In genomic region chr3L:19560695-19561246, dm6 we compare ENCODE assay signal across 1 fruit fly cellular context.
TF ChIP-seq lines count a peak whose summit lies in the region.

No protein-coding gene starts in this region.

TF ChIP-seq in whole organism, embryonic, 481 proteins besides CTCF, POLR2A, EP300 and RAD21 (continued from another document):
- peak; percentile 88 for TF ChIP-seq ewg (GFP tag; optimal IDR thresholded peaks at IDR 0.05; lab: Kevin White, UChicago)
- peak; percentile 94 for TF ChIP-seq pum (GFP tag; optimal IDR thresholded peaks at IDR 0.05; lab: Kevin White, UChicago)
- no peak for TF ChIP-seq HLHmδ (GFP tag; optimal IDR thresholded peaks at IDR 0.05; lab: Kevin White, UChicago)
- TF ChIP-seq fd96Cb (tag; optimal IDR thresholded peaks at IDR 0.05; lab: Kevin White, UChicago), result peak; percentile 96
- peak; percentile 93 for TF ChIP-seq wdn (GFP tag; IDR thresholded peaks at IDR 0.05; lab: Robert Waterston, UW)
- peak; percentile 97 for TF ChIP-seq nmo (GFP tag; optimal IDR thresholded peaks at IDR 0.05; lab: Kevin White, UChicago)
- TF ChIP-seq lbe (GFP tag; optimal IDR thresholded peaks at IDR 0.05; lab: Kevin White, UChicago), result peak; percentile 98
- no peak for TF ChIP-seq CG14860 (GFP tag; IDR thresholded peaks at IDR 0.05; lab: Robert Waterston, UW; ENCODE audit: partially characterized antibody)
- TF ChIP-seq prd (optimal IDR thresholded peaks at IDR 0.05; lab: Kevin White, UChicago), result no peak
- TF ChIP-seq prd (GFP tag; IDR thresholded peaks at IDR 0.05; lab: Robert Waterston, UW), result peak; percentile 99
- TF ChIP-seq Deaf1 (tag; optimal IDR thresholded peaks at IDR 0.05; lab: Kevin White, UChicago), result peak; percentile 74
- peak; percentile 94 for TF ChIP-seq CG2202 (tag; optimal IDR thresholded peaks at IDR 0.05; lab: Kevin White, UChicago)
- peak; percentile 94 for TF ChIP-seq bcd (GFP tag; optimal IDR thresholded peaks at IDR 0.05; lab: Kevin White, UChicago)
- TF ChIP-seq fru (optimal IDR thresholded peaks at IDR 0.05; lab: Kevin White, UChicago), result no peak
- TF ChIP-seq CG11560 (tag; IDR thresholded peaks at IDR 0.05; lab: Robert Waterston, UW), result no peak; the same call in none of the 3 replicates
- TF ChIP-seq luna (GFP tag; optimal IDR thresholded peaks at IDR 0.05; lab: Kevin White, UChicago), result peak; percentile 75
- peak; percentile 94 for TF ChIP-seq grau (tag; optimal IDR thresholded peaks at IDR 0.05; lab: Kevin White, UChicago)
- peak; percentile 94 for TF ChIP-seq trem (tag; optimal IDR thresholded peaks at IDR 0.05; lab: Kevin White, UChicago)
- TF ChIP-seq Jarid2 (GFP tag; optimal IDR thresholded peaks at IDR 0.05; lab: Kevin White, UChicago), result peak; percentile 69
- peak; percentile 81 for TF ChIP-seq CG30020 (tag; optimal IDR thresholded peaks at IDR 0.05; lab: Kevin White, UChicago)
- TF ChIP-seq Meics (GFP tag; optimal IDR thresholded peaks at IDR 0.05; lab: Kevin White, UChicago), result peak; percentile 93
- TF ChIP-seq emc (GFP tag; optimal IDR thresholded peaks at IDR 0.05; lab: Kevin White, UChicago), result peak; percentile 75
- peak; percentile 95 for TF ChIP-seq ranshi (GFP tag; IDR thresholded peaks at IDR 0.05; lab: Robert Waterston, UW)
- TF ChIP-seq Six4 (GFP tag; optimal IDR thresholded peaks at IDR 0.05; lab: Kevin White, UChicago), result peak; percentile 91
- peak; percentile 97 for TF ChIP-seq chm (GFP tag; IDR thresholded peaks at IDR 0.05; lab: Robert Waterston, UW)
- peak; percentile 90 for TF ChIP-seq pho (GFP tag; optimal IDR thresholded peaks at IDR 0.05; lab: Kevin White, UChicago)
- peak; percentile 94 for TF ChIP-seq CG10147 (GFP tag; optimal IDR thresholded peaks at IDR 0.05; lab: Kevin White, UChicago)
- peak; percentile 99 for TF ChIP-seq sens (GFP tag; lab: Kevin White, UChicago)
- TF ChIP-seq CG10274 (GFP tag; optimal IDR thresholded peaks at IDR 0.05; lab: Kevin White, UChicago), result peak; percentile 96
- TF ChIP-seq Poxn (GFP tag; IDR thresholded peaks at IDR 0.05; lab: Robert Waterston, UW), result peak; percentile 48; the same call in 1 of the 2 replicates
- TF ChIP-seq slbo (GFP tag; IDR thresholded peaks at IDR 0.05; lab: Robert Waterston, UW), result peak; percentile 94
- TF ChIP-seq Hand (GFP tag; optimal IDR thresholded peaks at IDR 0.05; lab: Kevin White, UChicago), result peak; percentile 84
- peak; percentile 86 for TF ChIP-seq CG16863 (GFP tag; optimal IDR thresholded peaks at IDR 0.05; lab: Kevin White, UChicago)
